Worm (Caenorhabditis elegans): ENCODE results near the gene F46B3.7.

The F46B3.7 gene

ce11 chrV:20594746-20595145, 23.8 kb downstream of the F46B3.7 start, which contains the start of gene F26F2.10:
TSS of gene F26F2.10 (minus strand) at chrV:20594846.
- TF ChIP-seq C16A3.4 (tag; optimal IDR thresholded peaks at IDR 0.05): no peak
- no peak for TF ChIP-seq C04F5.9 (tag; optimal IDR thresholded peaks at IDR 0.05)
- no peak for TF ChIP-seq fkh-8 (tag; optimal IDR thresholded peaks at IDR 0.05)
- TF ChIP-seq unc-98 (GFP tag; IDR thresholded peaks at IDR 0.05): no peak
- no peak for TF ChIP-seq ztf-11 (tag; optimal IDR thresholded peaks at IDR 0.05)
- TF ChIP-seq rnt-1 (tag; optimal IDR thresholded peaks at IDR 0.05): no peak
- no peak for TF ChIP-seq nhr-90 (tag; optimal IDR thresholded peaks at IDR 0.05; ENCODE audit: poor library complexity)
- TF ChIP-seq hlh-17 (GFP tag; optimal IDR thresholded peaks at IDR 0.05; ENCODE audit: borderline replicate concordance): no peak
- TF ChIP-seq lir-3 (tag; optimal IDR thresholded peaks at IDR 0.05; ENCODE audit: poor library complexity): no peak
- TF ChIP-seq efl-1 (optimal IDR thresholded peaks at IDR 0.05): no peak
- TF ChIP-seq efl-1 (GFP tag; optimal IDR thresholded peaks at IDR 0.05 in 1 of 2): no peak
- TF ChIP-seq tbx-2 (tag; optimal IDR thresholded peaks at IDR 0.05): no peak
- TF ChIP-seq hpl-2 (GFP tag; optimal IDR thresholded peaks at IDR 0.05): no peak
- no peak for TF ChIP-seq nhr-76 (tag; optimal IDR thresholded peaks at IDR 0.05)
- TF ChIP-seq isw-1 (GFP tag; IDR thresholded peaks at IDR 0.05): no peak
- no peak for TF ChIP-seq ces-1 (GFP tag; optimal IDR thresholded peaks at IDR 0.05)

- TF ChIP-seq ama-1 (optimal IDR thresholded peaks at IDR 0.05) (no peak), elt-3 (tag; optimal IDR thresholded peaks at IDR 0.05) (peak in 2 of 6 experiments; percentile 33 to 66), unc-98 (GFP tag; IDR thresholded peaks at IDR 0.05) (no peak), pqm-1 (tag; optimal IDR thresholded peaks at IDR 0.05) (no peak), ceh-63 (GFP tag; optimal IDR thresholded peaks at IDR 0.05) (no peak), dsc-1 (tag; optimal IDR thresholded peaks at IDR 0.05) (peak; percentile 93), C16A3.4 (tag; optimal IDR thresholded peaks at IDR 0.05) (peak; percentile 82), nhr-47 (tag; optimal IDR thresholded peaks at IDR 0.05) (peak; percentile 93), nhr-20 (tag; optimal IDR thresholded peaks at IDR 0.05) (peak; percentile 88), lin-15B (tag; optimal IDR thresholded peaks at IDR 0.05) (no peak), vab-15 (tag; optimal IDR thresholded peaks at IDR 0.05) (no peak), sox-4 (tag; optimal IDR thresholded peaks at IDR 0.05) (peak; percentile 75), jun-1 (tag; optimal IDR thresholded peaks at IDR 0.05) (peak; percentile 40), ztf-4 (tag; optimal IDR thresholded peaks at IDR 0.05) (no peak), snu-23 (GFP tag; optimal IDR thresholded peaks at IDR 0.05) (peak; percentile 90), nhr-85 (tag) (peak; percentile 87), nhr-71 (tag; optimal IDR thresholded peaks at IDR 0.05) (peak; percentile 93), pag-3 (tag; optimal IDR thresholded peaks at IDR 0.05; ENCODE audit: borderline replicate concordance, insufficient read depth) (no peak), nhr-90 (tag; optimal IDR thresholded peaks at IDR 0.05; ENCODE audit: poor library complexity) (peak; percentile 90), pax-3 (tag; optimal IDR thresholded peaks at IDR 0.05) (peak; percentile 65), nhr-237 (tag; optimal IDR thresholded peaks at IDR 0.05) (no peak), fkh-8 (tag; optimal IDR thresholded peaks at IDR 0.05) (peak; percentile 87), tlp-1 (tag; optimal IDR thresholded peaks at IDR 0.05) (no peak), unc-30 (tag; optimal IDR thresholded peaks at IDR 0.05) (no peak), elt-2 (tag; optimal IDR thresholded peaks at IDR 0.05) (peak; percentile 81), fkh-4 (tag; optimal IDR thresholded peaks at IDR 0.05; ENCODE audit: borderline replicate concordance) (peak; percentile 69), nhr-77 (tag; optimal IDR thresholded peaks at IDR 0.05) (no peak), nhr-19 (GFP tag; conservative IDR thresholded peaks at IDR 0.05) (peak; percentile 83), fos-1 (tag; optimal IDR thresholded peaks at IDR 0.05) (peak; percentile 28), unc-62 (GFP tag; optimal IDR thresholded peaks at IDR 0.05) (no peak), lir-3 (tag; optimal IDR thresholded peaks at IDR 0.05; ENCODE audit: poor library complexity) (no peak), nhr-11 (tag; optimal IDR thresholded peaks at IDR 0.05) (peak; percentile 69), isw-1 (GFP tag; IDR thresholded peaks at IDR 0.05) (peak; percentile 65), mep-1 (tag; optimal IDR thresholded peaks at IDR 0.05) (peak; percentile 94), ceh-90 (tag; optimal IDR thresholded peaks at IDR 0.05) (no peak), lin-14 (GFP tag; optimal IDR thresholded peaks at IDR 0.05) (peak; percentile 92), mdl-1 (tag; optimal IDR thresholded peaks at IDR 0.05) (peak in 1 of 2 experiments; percentile 88), mef-2 (tag; optimal IDR thresholded peaks at IDR 0.05) (peak; percentile 23), alr-1 (tag; optimal IDR thresholded peaks at IDR 0.05; ENCODE audit: borderline replicate concordance) (no peak), egl-13 (tag; optimal IDR thresholded peaks at IDR 0.05) (peak; percentile 80), nhr-28 (tag; optimal IDR thresholded peaks at IDR 0.05) (no peak)
Measured at ce11 chrV:20580511-20581040, 38.0 kb downstream of the F46B3.7 start, which contains the start of gene F26F2.7. TSS of gene F26F2.7 (plus strand) at chrV:20580990.

Data from whole organism, L1 larva.